Fruit fly (Drosophila melanogaster): ENCODE data around the gene r.

- TF ChIP-seq CG17912 (GFP tag; optimal IDR thresholded peaks at IDR 0.05) = no peak
- TF ChIP-seq CG11093 (GFP tag; IDR thresholded peaks at IDR 0.05) = no peak
- TF ChIP-seq Doc3 (GFP tag; IDR thresholded peaks at IDR 0.05; ENCODE audit: partially characterized antibody) = no peak
Measured at dm6 chrX:16670262-16670661, 15.1 kb downstream of the r start.
